Worm (Caenorhabditis elegans): ENCODE measurements around the gene C45G9.4.
A peak's percentile ranks its signal among the peaks of the same experiment; 100 is the strongest.

C45G9.4 gene

DNA sequence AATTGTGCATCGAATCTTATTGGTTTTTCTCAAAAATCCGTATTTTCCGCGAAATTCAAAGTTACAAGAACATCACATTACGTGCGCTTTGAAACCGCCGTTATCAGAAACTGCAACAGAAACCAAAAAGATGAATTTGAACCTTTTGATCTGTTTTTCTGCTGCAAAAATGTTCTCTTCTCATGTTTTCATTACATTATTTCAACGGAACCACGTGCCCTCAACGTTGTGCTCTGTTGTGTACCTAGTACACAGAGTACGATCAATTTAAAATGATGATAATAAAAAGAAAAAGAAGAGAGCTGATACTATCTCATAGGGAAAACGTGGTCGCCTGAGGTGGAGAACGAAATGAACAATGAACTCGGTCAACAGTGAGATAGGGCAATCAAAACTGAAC is 15.6 kb downstream of the C45G9.4 start:
- no peak for TF ChIP-seq ref-1 (GFP tag; conservative IDR thresholded peaks at IDR 0.05)
- no peak for TF ChIP-seq ztf-29 (GFP tag; IDR thresholded peaks at IDR 0.05)
- TF ChIP-seq T22C8.4 (GFP tag; IDR thresholded peaks at IDR 0.05), result no peak
- TF ChIP-seq med-1 (GFP tag; optimal IDR thresholded peaks at IDR 0.05; ENCODE audit: insufficient read depth), result no peak
- TF ChIP-seq cog-1 (tag; optimal IDR thresholded peaks at IDR 0.05), result no peak
- no peak for TF ChIP-seq ztf-23 (GFP tag; IDR thresholded peaks at IDR 0.05)

DNA sequence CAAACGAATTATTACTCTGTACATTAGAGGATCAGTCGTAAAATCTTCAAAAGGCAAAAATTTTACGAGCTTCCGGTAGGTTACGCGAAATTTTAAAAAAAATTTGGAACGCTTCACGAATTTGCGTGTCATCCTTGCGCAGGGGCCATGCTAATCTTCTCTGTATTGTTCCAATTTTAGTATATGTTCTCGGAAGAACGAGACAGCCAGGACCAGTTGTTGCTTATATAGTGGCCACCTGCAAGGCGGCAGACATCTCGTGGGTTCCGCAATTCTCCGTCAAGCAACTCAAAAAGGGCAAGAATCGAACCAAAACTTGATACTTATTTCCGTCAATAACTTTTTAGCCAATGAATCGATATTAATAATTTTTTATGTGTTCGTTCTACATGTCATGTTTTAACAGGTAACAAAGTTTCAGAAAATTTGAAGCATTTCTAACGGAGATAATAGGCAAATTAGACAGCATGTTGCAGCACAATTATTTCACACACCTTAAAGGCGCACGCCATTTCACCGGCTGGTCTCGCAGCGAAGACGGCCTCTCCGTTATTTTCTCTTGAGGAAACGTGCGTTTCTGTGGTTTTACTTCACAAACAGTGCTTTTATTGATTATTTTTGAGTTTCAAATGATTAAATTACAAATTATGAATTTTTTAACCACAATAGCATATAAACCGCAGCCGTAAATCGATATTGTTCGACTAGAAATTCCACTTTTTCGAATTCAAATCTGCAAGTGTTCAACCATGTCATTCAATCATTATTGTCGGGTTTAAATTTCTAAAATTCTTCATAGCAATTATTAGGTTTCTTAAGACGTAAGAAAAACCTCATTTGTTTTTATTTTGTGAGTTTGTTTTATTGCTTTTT is 18.4 kb downstream of the C45G9.4 start:
- TF ChIP-seq med-1 (GFP tag; optimal IDR thresholded peaks at IDR 0.05; ENCODE audit: insufficient read depth) (peak; percentile 15), tab-1 (GFP tag; IDR thresholded peaks at IDR 0.05) (peak; percentile 85), T22C8.4 (GFP tag; IDR thresholded peaks at IDR 0.05) (peak; percentile 73), ztf-29 (GFP tag; IDR thresholded peaks at IDR 0.05) (peak; percentile 68), klf-2 (GFP tag; conservative IDR thresholded peaks at IDR 0.05) (peak; percentile 74), ztf-23 (GFP tag; IDR thresholded peaks at IDR 0.05) (peak; percentile 78), flt-1 (GFP tag; IDR thresholded peaks at IDR 0.05) (peak; percentile 90), ref-1 (GFP tag; conservative IDR thresholded peaks at IDR 0.05) (peak; percentile 62), cog-1 (tag; optimal IDR thresholded peaks at IDR 0.05) (peak; percentile 79)

- TF ChIP-seq cog-1 (tag; optimal IDR thresholded peaks at IDR 0.05) (no peak), tab-1 (GFP tag; IDR thresholded peaks at IDR 0.05) (no peak), klf-2 (GFP tag; conservative IDR thresholded peaks at IDR 0.05) (no peak), ztf-23 (GFP tag; IDR thresholded peaks at IDR 0.05) (no peak), ref-1 (GFP tag; conservative IDR thresholded peaks at IDR 0.05) (no peak), T22C8.4 (GFP tag; IDR thresholded peaks at IDR 0.05) (no peak), ztf-29 (GFP tag; IDR thresholded peaks at IDR 0.05) (no peak), flt-1 (GFP tag; IDR thresholded peaks at IDR 0.05) (no peak), med-1 (GFP tag; optimal IDR thresholded peaks at IDR 0.05; ENCODE audit: insufficient read depth) (no peak)
Observed at ce11 chrIII:5081573-5081823, 19.0 kb downstream of the C45G9.4 start, which contains the start of gene cox-6A. Gene cox-6A, plus strand, starts transcription at chrIII:5081724.

DNA sequence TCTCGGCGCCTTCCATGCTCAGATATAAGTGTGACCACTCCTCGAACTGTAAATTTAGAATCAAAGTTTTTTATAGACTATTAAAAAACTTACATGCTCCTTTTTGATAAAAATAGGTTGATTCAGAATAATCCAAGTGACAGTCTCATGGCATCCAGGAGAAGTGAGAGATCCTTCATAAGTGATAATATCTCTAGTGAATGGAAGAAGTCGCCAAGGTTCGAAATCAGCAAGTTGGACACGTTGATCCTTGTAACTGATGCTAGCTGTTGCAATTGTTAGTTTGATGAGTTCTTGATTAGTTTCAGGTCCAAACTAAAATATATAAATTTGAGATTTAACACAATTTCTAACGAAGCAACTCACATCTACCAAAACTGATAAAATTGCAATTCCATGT is 20.8 kb downstream of the C45G9.4 start:
- TF ChIP-seq T22C8.4 (GFP tag; IDR thresholded peaks at IDR 0.05) (no peak), ztf-29 (GFP tag; IDR thresholded peaks at IDR 0.05) (no peak), med-1 (GFP tag; optimal IDR thresholded peaks at IDR 0.05; ENCODE audit: insufficient read depth) (no peak), ztf-23 (GFP tag; IDR thresholded peaks at IDR 0.05) (no peak), klf-2 (GFP tag; conservative IDR thresholded peaks at IDR 0.05) (no peak), tab-1 (GFP tag; IDR thresholded peaks at IDR 0.05) (no peak), ref-1 (GFP tag; conservative IDR thresholded peaks at IDR 0.05) (no peak), cog-1 (tag; optimal IDR thresholded peaks at IDR 0.05) (no peak), flt-1 (GFP tag; IDR thresholded peaks at IDR 0.05) (no peak)

ce11 chrIII:5085529-5085928 is 23.0 kb downstream of the C45G9.4 start, which contains the start of gene cah-1:
Gene cah-1, minus strand, starts transcription at chrIII:5085629.
- TF ChIP-seq ref-1 (GFP tag; conservative IDR thresholded peaks at IDR 0.05), result no peak
- no peak for TF ChIP-seq ztf-23 (GFP tag; IDR thresholded peaks at IDR 0.05)
- TF ChIP-seq ztf-29 (GFP tag; IDR thresholded peaks at IDR 0.05), result no peak
- no peak for TF ChIP-seq klf-2 (GFP tag; conservative IDR thresholded peaks at IDR 0.05)
- no peak for TF ChIP-seq T22C8.4 (GFP tag; IDR thresholded peaks at IDR 0.05)
- no peak for TF ChIP-seq cog-1 (tag; optimal IDR thresholded peaks at IDR 0.05)
- TF ChIP-seq tab-1 (GFP tag; IDR thresholded peaks at IDR 0.05), result no peak
- TF ChIP-seq flt-1 (GFP tag; IDR thresholded peaks at IDR 0.05), result no peak
- TF ChIP-seq med-1 (GFP tag; optimal IDR thresholded peaks at IDR 0.05; ENCODE audit: insufficient read depth), result no peak

ce11 chrIII:5089489-5089888 is 27.0 kb downstream of the C45G9.4 start:
- TF ChIP-seq cog-1 (tag; optimal IDR thresholded peaks at IDR 0.05) (no peak), tab-1 (GFP tag; IDR thresholded peaks at IDR 0.05) (no peak), klf-2 (GFP tag; conservative IDR thresholded peaks at IDR 0.05) (no peak), ref-1 (GFP tag; conservative IDR thresholded peaks at IDR 0.05) (no peak), flt-1 (GFP tag; IDR thresholded peaks at IDR 0.05) (no peak), T22C8.4 (GFP tag; IDR thresholded peaks at IDR 0.05) (no peak), med-1 (GFP tag; optimal IDR thresholded peaks at IDR 0.05; ENCODE audit: insufficient read depth) (no peak), ztf-29 (GFP tag; IDR thresholded peaks at IDR 0.05) (no peak), ztf-23 (GFP tag; IDR thresholded peaks at IDR 0.05) (no peak)

DNA sequence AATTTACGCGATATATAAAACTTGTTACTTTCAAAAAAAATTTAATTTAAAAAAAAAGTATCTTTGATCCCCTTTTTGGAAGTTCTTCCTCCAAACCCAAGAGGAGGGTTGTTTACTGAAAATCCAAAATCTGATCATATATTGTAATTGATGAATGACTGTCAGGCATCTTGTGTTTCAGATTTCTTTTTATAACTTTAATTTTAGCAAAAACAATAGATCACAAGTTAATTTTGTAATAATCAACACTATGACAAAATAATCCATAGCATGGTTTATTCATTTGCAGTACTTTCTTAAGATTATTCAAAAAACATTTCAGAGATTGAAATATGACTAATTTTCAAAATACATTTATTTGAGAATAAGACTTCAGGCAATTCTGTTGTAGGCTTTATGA is 29.8 kb downstream of the C45G9.4 start:
- no peak for TF ChIP-seq ztf-23 (GFP tag; IDR thresholded peaks at IDR 0.05)
- TF ChIP-seq cog-1 (tag; optimal IDR thresholded peaks at IDR 0.05), result no peak
- no peak for TF ChIP-seq ztf-29 (GFP tag; IDR thresholded peaks at IDR 0.05)
- no peak for TF ChIP-seq ref-1 (GFP tag; conservative IDR thresholded peaks at IDR 0.05)
- TF ChIP-seq med-1 (GFP tag; optimal IDR thresholded peaks at IDR 0.05; ENCODE audit: insufficient read depth), result no peak
- TF ChIP-seq klf-2 (GFP tag; conservative IDR thresholded peaks at IDR 0.05), result no peak
- TF ChIP-seq T22C8.4 (GFP tag; IDR thresholded peaks at IDR 0.05), result no peak
- TF ChIP-seq tab-1 (GFP tag; IDR thresholded peaks at IDR 0.05), result no peak
- TF ChIP-seq flt-1 (GFP tag; IDR thresholded peaks at IDR 0.05), result no peak

ce11 chrIII:5094506-5094905 is 32.0 kb downstream of the C45G9.4 start, which contains the start of gene F54D8.10:
Gene F54D8.10, plus strand, starts transcription at chrIII:5094806.
- no peak for TF ChIP-seq tab-1 (GFP tag; IDR thresholded peaks at IDR 0.05)
- TF ChIP-seq cog-1 (tag; optimal IDR thresholded peaks at IDR 0.05), result no peak
- no peak for TF ChIP-seq klf-2 (GFP tag; conservative IDR thresholded peaks at IDR 0.05)
- no peak for TF ChIP-seq med-1 (GFP tag; optimal IDR thresholded peaks at IDR 0.05; ENCODE audit: insufficient read depth)
- TF ChIP-seq flt-1 (GFP tag; IDR thresholded peaks at IDR 0.05), result no peak
- no peak for TF ChIP-seq ztf-29 (GFP tag; IDR thresholded peaks at IDR 0.05)
- TF ChIP-seq ref-1 (GFP tag; conservative IDR thresholded peaks at IDR 0.05), result no peak
- no peak for TF ChIP-seq ztf-23 (GFP tag; IDR thresholded peaks at IDR 0.05)
- TF ChIP-seq T22C8.4 (GFP tag; IDR thresholded peaks at IDR 0.05), result no peak

DNA sequence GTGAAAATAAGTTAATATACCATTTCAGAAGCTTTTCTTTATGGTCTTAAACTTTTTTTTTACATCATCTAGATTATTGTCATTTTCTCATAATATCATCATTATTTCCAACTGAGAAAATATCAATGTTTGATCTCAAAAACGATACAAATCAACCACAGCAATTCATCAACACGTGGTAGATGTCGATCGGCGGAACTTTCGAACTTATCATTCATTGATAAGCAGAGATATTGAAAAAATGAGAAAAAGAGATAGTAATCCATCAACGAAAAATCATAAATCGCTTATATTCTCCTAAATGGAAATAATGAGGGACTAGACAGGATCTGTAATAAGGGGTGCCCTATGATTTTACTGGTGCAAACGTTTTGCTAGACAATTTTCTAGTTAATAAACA is 34.2 kb downstream of the C45G9.4 start:
- TF ChIP-seq flt-1 (GFP tag; IDR thresholded peaks at IDR 0.05), result no peak
- TF ChIP-seq ref-1 (GFP tag; conservative IDR thresholded peaks at IDR 0.05), result no peak
- TF ChIP-seq T22C8.4 (GFP tag; IDR thresholded peaks at IDR 0.05), result no peak
- TF ChIP-seq cog-1 (tag; optimal IDR thresholded peaks at IDR 0.05), result no peak

All from whole organism, midembryonic.